Worm (Caenorhabditis elegans) whole organism, L1 larva: ENCODE results near the gene EGAP1.1.

Source experiments
- ceh-90 ChIP-seq: sonication (generic microtip); optimal IDR thresholded peaks from 2 replicates; lab custom pipeline; 2016; ENCODE audit warnings: missing genetic modification characterization, missing compliant biosample characterization
- jun-1 ChIP-seq: fragments of 150-350 bp; optimal IDR thresholded peaks from 2 replicates; lab custom pipeline; 2014; ENCODE audit warnings: missing biosample characterization, missing genetic modification reagents, missing genetic modification characterization
- lin-13 ChIP-seq: fragments of 150-350 bp; optimal IDR thresholded peaks from 2 replicates; lab custom pipeline; 2014; ENCODE audit warnings: missing biosample characterization, missing genetic modification reagents, missing genetic modification characterization
- lin-14 ChIP-seq: fragments of 200-800 bp; sonication (Bioruptor generic); optimal IDR thresholded peaks from 2 replicates; lab custom pipeline; 2018; ENCODE audit warnings: mild to moderate bottlenecking, missing genetic modification characterization, moderate library complexity, missing compliant biosample characterization
- lin-35 ChIP-seq, 2 experiments: fragments of 150-350 bp; optimal IDR thresholded peaks; 2 replicates each; lab custom pipeline; 2014; ENCODE audit warnings: missing biosample characterization in 2 of 2, missing genetic modification characterization in 2 of 2, missing genetic modification reagents in 2 of 2
- mab-9 ChIP-seq: fragments of 200-800 bp; sonication (Bioruptor generic); IDR thresholded peaks from 2 replicates; pipeline ENCODE4 v1.3.6; 2022; ENCODE audit warnings: missing genetic modification reagents, missing genetic modification characterization, missing compliant biosample characterization
- mep-1 ChIP-seq: fragments of 150-350 bp; optimal IDR thresholded peaks from 2 replicates; lab custom pipeline; 2014; ENCODE audit warnings: missing biosample characterization, missing genetic modification characterization
- nhr-11 ChIP-seq: fragments of 150-350 bp; optimal IDR thresholded peaks from 2 replicates; lab custom pipeline; 2014; ENCODE audit warnings: missing biosample characterization, missing genetic modification characterization
- nhr-28 ChIP-seq: fragments of 150-350 bp; optimal IDR thresholded peaks from 2 replicates; lab custom pipeline; 2014; ENCODE audit warnings: missing biosample characterization, missing genetic modification characterization
- nhr-77 ChIP-seq: fragments of 150-350 bp; optimal IDR thresholded peaks from 2 replicates; lab custom pipeline; 2014; ENCODE audit warnings: missing biosample characterization, missing genetic modification characterization
- unc-130 ChIP-seq: fragments of 150-350 bp; optimal IDR thresholded peaks from 2 replicates; lab custom pipeline; 2017; ENCODE audit warnings: missing biosample characterization, missing genetic modification characterization, inconsistent platforms
- xbp-1 ChIP-seq: sonication (generic microtip); optimal IDR thresholded peaks from 2 replicates; lab custom pipeline; 2016; ENCODE audit warnings: missing genetic modification characterization, missing compliant biosample characterization

ce11 chrIII:5936992-5937391 is at the start of gene EGAP1.1:
- no peak for TF ChIP-seq unc-130 (tag; lab: Kevin White, UChicago)
- TF ChIP-seq nhr-11: no peak
- no peak for TF ChIP-seq mep-1 (tag; lab: Kevin White, UChicago)
- no peak for TF ChIP-seq xbp-1 (tag; lab: Kevin White, UChicago)
- TF ChIP-seq ceh-90 (tag; lab: Kevin White, UChicago): no peak
- no peak for TF ChIP-seq lin-13 (GFP tag; lab: Kevin White, UChicago)
- TF ChIP-seq nhr-28: no peak
- no peak for TF ChIP-seq jun-1 (tag; lab: Kevin White, UChicago)
- no peak for TF ChIP-seq mab-9 (GFP tag; lab: Robert Waterston, UW)
- TF ChIP-seq lin-35 (GFP tag; optimal IDR thresholded peaks at IDR 0.05; lab: Kevin White, UChicago): no peak
- no peak for TF ChIP-seq nhr-77 (tag; lab: Kevin White, UChicago)
- TF ChIP-seq lin-14 (GFP tag; lab: Kevin White, UChicago): peak; percentile 32
